Worm (Caenorhabditis elegans) whole organism, late embryonic: ENCODE measurements around the gene islo-1.

Experiments used
- C08G9.2 ChIP-seq: sonication (generic microtip); optimal IDR thresholded peaks from 2 replicates; lab custom pipeline; 2016; ENCODE audit warnings: mild to moderate bottlenecking, missing genetic modification characterization, moderate library complexity, missing compliant biosample characterization
- F13H6.1 ChIP-seq: sonication (generic microtip); optimal IDR thresholded peaks from 2 replicates; lab custom pipeline; 2016; ENCODE audit warnings: missing genetic modification characterization, missing compliant biosample characterization
- K02D7.2 ChIP-seq: sonication (generic microtip); optimal IDR thresholded peaks from 2 replicates; lab custom pipeline; 2017; ENCODE audit warnings: mild to moderate bottlenecking, missing genetic modification characterization, missing compliant biosample characterization
- K09A11.1 ChIP-seq: sonication (generic microtip); optimal IDR thresholded peaks from 2 replicates; lab custom pipeline; 2017; ENCODE audit warnings: antibody characterized with exemption, mild to moderate bottlenecking, missing genetic modification characterization, missing compliant biosample characterization; ENCODE audit not compliant: insufficient read depth
- Y22D7AL.16 ChIP-seq: sonication (generic microtip); optimal IDR thresholded peaks from 2 replicates; lab custom pipeline; 2016; ENCODE audit warnings: missing genetic modification characterization, missing compliant biosample characterization
- ahr-1 ChIP-seq: sonication (generic microtip); optimal IDR thresholded peaks from 2 replicates; lab custom pipeline; 2016; ENCODE audit warnings: missing genetic modification characterization, missing compliant biosample characterization
- ama-1 ChIP-seq: fragments of 150-350 bp; optimal IDR thresholded peaks from 2 replicates; lab custom pipeline; 2014
- ceh-14 ChIP-seq: sonication (generic microtip); optimal IDR thresholded peaks from 2 replicates; lab custom pipeline; 2016; ENCODE audit warnings: missing genotype, missing genetic modification characterization, missing compliant biosample characterization
- ceh-2 ChIP-seq: sonication (generic microtip); optimal IDR thresholded peaks from 2 replicates; lab custom pipeline; 2016; ENCODE audit warnings: missing genotype, missing genetic modification characterization, missing compliant biosample characterization
- ceh-24 ChIP-seq: sonication (generic microtip); optimal IDR thresholded peaks from 2 replicates; lab custom pipeline; 2016; ENCODE audit warnings: mild to moderate bottlenecking, missing genetic modification characterization, missing compliant biosample characterization
- ceh-30 ChIP-seq: fragments of 150-350 bp; optimal IDR thresholded peaks from 2 replicates; lab custom pipeline; 2014; ENCODE audit warnings: missing biosample characterization, missing genetic modification characterization
- ceh-31 ChIP-seq: sonication (generic microtip); optimal IDR thresholded peaks from 2 replicates; lab custom pipeline; 2016; ENCODE audit warnings: missing genetic modification characterization, missing compliant biosample characterization
- ceh-45 ChIP-seq: fragments of 200-800 bp; sonication (Bioruptor generic); IDR thresholded peaks from 2 replicates; pipeline ENCODE4 v1.3.6; 2022; ENCODE audit warnings: missing genetic modification reagents, missing genetic modification characterization, missing compliant biosample characterization
- ceh-48 ChIP-seq: sonication (generic microtip); optimal IDR thresholded peaks from 2 replicates; lab custom pipeline; 2016; ENCODE audit warnings: missing genetic modification characterization, inconsistent platforms, missing compliant biosample characterization
- ceh-6 ChIP-seq: fragments of 200-800 bp; sonication (Bioruptor generic); optimal IDR thresholded peaks from 2 replicates; lab custom pipeline; 2018; ENCODE audit warnings: mild to moderate bottlenecking, missing genetic modification characterization, missing compliant biosample characterization
- ceh-9 ChIP-seq: sonication (generic microtip); optimal IDR thresholded peaks from 2 replicates; lab custom pipeline; 2016; ENCODE audit warnings: mild to moderate bottlenecking, missing genetic modification characterization, inconsistent platforms, missing compliant biosample characterization
- che-1 ChIP-seq: sonication (generic microtip); optimal IDR thresholded peaks from 2 replicates; lab custom pipeline; 2016; ENCODE audit warnings: mild to moderate bottlenecking, missing genetic modification characterization, missing compliant biosample characterization
- dmd-4 ChIP-seq: sonication (generic microtip); optimal IDR thresholded peaks from 2 replicates; lab custom pipeline; 2016; ENCODE audit warnings: borderline replicate concordance, missing genetic modification characterization, missing compliant biosample characterization
- dve-1 ChIP-seq: sonication (generic microtip); optimal IDR thresholded peaks from 2 replicates; lab custom pipeline; 2017; ENCODE audit warnings: antibody characterized with exemption, mild to moderate bottlenecking, missing genetic modification characterization, missing compliant biosample characterization
- elt-4 ChIP-seq: sonication (generic microtip); optimal IDR thresholded peaks from 2 replicates; lab custom pipeline; 2016; ENCODE audit warnings: missing genetic modification characterization, missing compliant biosample characterization
- eyg-1 ChIP-seq: sonication (generic microtip); optimal IDR thresholded peaks from 2 replicates; lab custom pipeline; 2016; ENCODE audit warnings: missing genotype, missing genetic modification characterization, missing compliant biosample characterization
- fax-1 ChIP-seq: sonication (generic microtip); optimal IDR thresholded peaks from 2 replicates; lab custom pipeline; 2016; ENCODE audit warnings: missing genotype, missing genetic modification characterization, missing compliant biosample characterization
- fkh-10 ChIP-seq: fragments of 150-350 bp; optimal IDR thresholded peaks from 2 replicates; lab custom pipeline; 2014; ENCODE audit warnings: missing biosample characterization, missing genetic modification reagents, missing genetic modification characterization
- gmeb-2 ChIP-seq: sonication (generic microtip); optimal IDR thresholded peaks from 2 replicates; lab custom pipeline; 2016; ENCODE audit warnings: missing genetic modification characterization, inconsistent platforms, missing compliant biosample characterization
- hlh-13 ChIP-seq: fragments of 200-800 bp; sonication (Bioruptor generic); optimal IDR thresholded peaks from 2 replicates; lab custom pipeline; 2018; ENCODE audit warnings: mild to moderate bottlenecking, missing genetic modification characterization, missing compliant biosample characterization
- hlh-15 ChIP-seq: sonication (generic microtip); optimal IDR thresholded peaks from 2 replicates; lab custom pipeline; 2016; ENCODE audit warnings: missing genetic modification characterization, missing compliant biosample characterization
- hlh-30 ChIP-seq: sonication (generic microtip); optimal IDR thresholded peaks from 2 replicates; lab custom pipeline; 2017; ENCODE audit warnings: antibody characterized with exemption, missing genetic modification characterization, missing compliant biosample characterization; ENCODE audit not compliant: insufficient read depth
- hlh-6 ChIP-seq: sonication (generic microtip); optimal IDR thresholded peaks from 2 replicates; lab custom pipeline; 2016; ENCODE audit warnings: missing genotype, missing genetic modification characterization, missing compliant biosample characterization
- lim-6 ChIP-seq: sonication (generic microtip); optimal IDR thresholded peaks from 2 replicates; lab custom pipeline; 2016; ENCODE audit warnings: missing genetic modification characterization, missing compliant biosample characterization
- lin-11 ChIP-seq: fragments of 200-800 bp; sonication (Bioruptor generic); optimal IDR thresholded peaks from 2 replicates; lab custom pipeline; 2018; ENCODE audit warnings: mild to moderate bottlenecking, missing genetic modification characterization, missing compliant biosample characterization
- mec-3 ChIP-seq: sonication (generic microtip); optimal IDR thresholded peaks from 2 replicates; lab custom pipeline; 2016; ENCODE audit warnings: borderline replicate concordance, missing genetic modification characterization, missing compliant biosample characterization
- nfya-1 ChIP-seq: sonication (generic microtip); optimal IDR thresholded peaks from 2 replicates; lab custom pipeline; 2017; ENCODE audit warnings: missing genetic modification characterization, mild to moderate bottlenecking, missing compliant biosample characterization, antibody characterized with exemption, moderate library complexity
- nhr-11 ChIP-seq: fragments of 150-350 bp; optimal IDR thresholded peaks from 2 replicates; lab custom pipeline; 2014; ENCODE audit warnings: missing biosample characterization, missing genetic modification characterization
- pat-9 ChIP-seq: fragments of 200-800 bp; sonication (Bioruptor generic); optimal IDR thresholded peaks from 2 replicates; lab custom pipeline; 2018; ENCODE audit warnings: mild to moderate bottlenecking, missing genetic modification characterization, moderate library complexity, missing compliant biosample characterization
- pha-2 ChIP-seq: sonication (generic microtip); optimal IDR thresholded peaks from 2 replicates; lab custom pipeline; 2017; ENCODE audit warnings: mild to moderate bottlenecking, missing genetic modification characterization, missing compliant biosample characterization
- pqm-1 ChIP-seq: sonication (generic microtip); optimal IDR thresholded peaks from 2 replicates; lab custom pipeline; 2016; ENCODE audit warnings: missing genetic modification characterization, missing compliant biosample characterization
- pros-1 ChIP-seq: fragments of 150-350 bp; optimal IDR thresholded peaks from 2 replicates; lab custom pipeline; 2014; ENCODE audit warnings: missing biosample characterization, missing genetic modification reagents, missing genetic modification characterization
- ref-2 ChIP-seq: sonication (generic microtip); optimal IDR thresholded peaks from 2 replicates; lab custom pipeline; 2016; ENCODE audit warnings: missing genetic modification characterization, missing compliant biosample characterization
- rnt-1 ChIP-seq: sonication (generic microtip); optimal IDR thresholded peaks from 2 replicates; lab custom pipeline; 2016; ENCODE audit warnings: missing genetic modification characterization, missing compliant biosample characterization
- sox-2 ChIP-seq: fragments of 200-800 bp; sonication (Bioruptor generic); IDR thresholded peaks from 2 replicates; pipeline ENCODE4 v1.3.6; 2022; ENCODE audit warnings: missing genetic modification reagents, missing genetic modification characterization, missing compliant biosample characterization
- syd-9 ChIP-seq: sonication (generic microtip); optimal IDR thresholded peaks from 2 replicates; lab custom pipeline; 2016; ENCODE audit warnings: mild to moderate bottlenecking, missing genetic modification characterization, moderate library complexity, missing compliant biosample characterization
- tbx-2 ChIP-seq: sonication (generic microtip); optimal IDR thresholded peaks from 2 replicates; lab custom pipeline; 2016; ENCODE audit warnings: missing genetic modification characterization, missing compliant biosample characterization
- tbx-7 ChIP-seq: sonication (generic microtip); optimal IDR thresholded peaks from 2 replicates; lab custom pipeline; 2016; ENCODE audit warnings: missing genotype, missing genetic modification characterization, missing compliant biosample characterization
- ttx-3 ChIP-seq: sonication (generic microtip); optimal IDR thresholded peaks from 2 replicates; lab custom pipeline; 2016; ENCODE audit warnings: missing genetic modification reagents, missing genetic modification characterization, missing compliant biosample characterization
- unc-3 ChIP-seq, 2 experiments: fragments of 200-800 bp in 1 of 2; sonication (Bioruptor generic) in 1 of 2; sonication (generic microtip) in 1 of 2; conservative IDR thresholded peaks in 1 of 2; optimal IDR thresholded peaks in 1 of 2; 2 replicates each; pipeline versions ENCODE4 v1.3.6 to Lab custom; 2016 to 2022; ENCODE audit warnings: missing compliant biosample characterization in 2 of 2, missing genetic modification characterization in 2 of 2, missing genetic modification reagents in 1 of 2
- unc-42 ChIP-seq: sonication (generic microtip); optimal IDR thresholded peaks from 2 replicates; lab custom pipeline; 2016; ENCODE audit warnings: missing genotype, missing genetic modification characterization, missing compliant biosample characterization
- unc-55 ChIP-seq: sonication (generic microtip); optimal IDR thresholded peaks from 2 replicates; lab custom pipeline; 2017; ENCODE audit warnings: missing biosample characterization, missing genetic modification reagents, missing genetic modification characterization
- unc-86 ChIP-seq: sonication (generic microtip); optimal IDR thresholded peaks from 2 replicates; lab custom pipeline; 2016; ENCODE audit warnings: missing genetic modification characterization, missing compliant biosample characterization
- zip-5 ChIP-seq: sonication (generic microtip); optimal IDR thresholded peaks from 2 replicates; lab custom pipeline; 2016; ENCODE audit warnings: missing genetic modification characterization, missing compliant biosample characterization
- ztf-16 ChIP-seq: sonication (generic microtip); optimal IDR thresholded peaks from 2 replicates; lab custom pipeline; 2017; ENCODE audit warnings: missing genetic modification characterization, missing compliant biosample characterization

Gene islo-1

DNA sequence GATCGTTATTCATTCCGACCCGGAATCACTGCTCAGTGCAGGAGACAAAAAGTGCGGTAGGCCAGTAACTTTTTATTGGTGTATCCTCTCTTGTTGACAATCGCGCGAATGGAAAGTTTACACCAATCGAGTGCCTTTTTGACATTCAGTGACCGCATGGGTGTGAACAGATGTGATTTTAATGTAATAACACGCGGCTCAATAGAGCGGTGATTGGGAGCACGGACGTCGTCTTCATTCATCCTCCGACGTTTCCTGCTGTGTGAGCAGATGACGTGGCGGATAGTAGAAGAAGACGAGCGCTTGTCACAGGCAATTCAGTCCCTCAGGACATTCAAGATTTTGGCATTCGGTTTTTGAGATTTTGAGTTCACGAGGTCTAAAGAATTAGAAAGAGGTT is 46.4 kb downstream of the islo-1 start:
- TF ChIP-seq unc-42 (tag; lab: Kevin White, UChicago) (peak; percentile 65), nfya-1 (tag; lab: Kevin White, UChicago) (peak; percentile 24), pqm-1 (no peak), ceh-31 (tag; lab: Kevin White, UChicago) (no peak), ref-2 (tag; lab: Kevin White, UChicago) (peak; percentile 14), ahr-1 (tag; lab: Kevin White, UChicago) (no peak)

DNA sequence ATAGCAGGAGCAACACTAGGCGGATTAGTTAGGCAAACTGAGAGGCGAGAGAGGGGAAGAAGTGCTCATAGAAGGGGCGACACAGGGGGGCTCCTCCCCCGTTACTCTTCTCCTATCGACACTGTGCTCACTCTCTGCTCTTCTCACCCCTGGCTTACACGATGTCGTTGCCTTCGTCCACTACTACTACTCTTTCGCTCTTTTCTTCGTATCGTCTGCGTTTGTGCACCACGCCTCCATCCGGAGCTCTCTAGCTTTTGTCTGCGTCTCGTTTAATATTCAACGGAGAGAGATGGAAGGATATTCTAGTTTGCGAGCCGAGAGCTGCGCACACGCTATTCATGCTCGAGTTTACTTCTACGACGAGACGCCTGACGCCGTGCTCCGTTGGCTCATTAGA is 47.1 kb downstream of the islo-1 start:
- TF ChIP-seq elt-4 (tag; lab: Kevin White, UChicago): peak; percentile 50
- no peak for TF ChIP-seq pha-2 (tag; lab: Kevin White, UChicago)
- TF ChIP-seq ttx-3 (tag; lab: Kevin White, UChicago): no peak
- TF ChIP-seq pros-1 (tag; lab: Kevin White, UChicago): peak; percentile 56
- TF ChIP-seq hlh-13 (GFP tag; lab: Kevin White, UChicago): no peak
- TF ChIP-seq ref-2 (tag; lab: Kevin White, UChicago): peak; percentile 63
- peak; percentile 85 for TF ChIP-seq ceh-31 (tag; lab: Kevin White, UChicago)
- TF ChIP-seq ztf-16: no peak
- TF ChIP-seq sox-2: no peak
- no peak for TF ChIP-seq K09A11.1 (tag; lab: Kevin White, UChicago)
- no peak for TF ChIP-seq fax-1
- TF ChIP-seq dmd-4 (tag; lab: Kevin White, UChicago): no peak
- no peak for TF ChIP-seq ceh-30 (tag; lab: Kevin White, UChicago)
- TF ChIP-seq gmeb-2 (tag; lab: Kevin White, UChicago): no peak
- peak; percentile 63 for TF ChIP-seq tbx-2 (tag; lab: Kevin White, UChicago)
- TF ChIP-seq pat-9 (tag; lab: Kevin White, UChicago): no peak
- TF ChIP-seq syd-9: peak; percentile 21
- no peak for TF ChIP-seq nhr-11 (tag; lab: Kevin White, UChicago)
- peak; percentile 19 for TF ChIP-seq hlh-6 (tag; lab: Kevin White, UChicago)
- TF ChIP-seq fkh-10 (GFP tag; lab: Kevin White, UChicago): no peak
- no peak for TF ChIP-seq hlh-15 (tag; lab: Kevin White, UChicago)
- peak; percentile 21 for TF ChIP-seq ceh-48 (tag; lab: Kevin White, UChicago)
- TF ChIP-seq C08G9.2 (tag; lab: Kevin White, UChicago): peak; percentile 13
- TF ChIP-seq Y22D7AL.16 (tag; lab: Kevin White, UChicago): no peak
- no peak for TF ChIP-seq unc-86 (tag; lab: Kevin White, UChicago)
- no peak for TF ChIP-seq eyg-1 (tag; lab: Kevin White, UChicago)
- no peak for TF ChIP-seq lin-11 (tag; lab: Kevin White, UChicago)
- TF ChIP-seq K02D7.2 (tag; lab: Kevin White, UChicago): no peak
- TF ChIP-seq lim-6 (tag; lab: Kevin White, UChicago): peak; percentile 19
- TF ChIP-seq ceh-9: no peak
- TF ChIP-seq ceh-2: peak; percentile 12
- TF ChIP-seq F13H6.1 (tag; lab: Kevin White, UChicago): peak; percentile 29
- no peak for TF ChIP-seq tbx-7 (tag; lab: Kevin White, UChicago)
- TF ChIP-seq ceh-45: no peak
- TF ChIP-seq zip-5 (tag; lab: Kevin White, UChicago): no peak
- TF ChIP-seq unc-42 (tag; lab: Kevin White, UChicago): peak; percentile 70
- TF ChIP-seq ceh-6 (GFP tag; lab: Kevin White, UChicago): no peak
- TF ChIP-seq unc-3 (GFP tag; conservative IDR thresholded peaks at IDR 0.05; lab: Robert Waterston, UW): no peak
- TF ChIP-seq unc-3 (tag; optimal IDR thresholded peaks at IDR 0.05; lab: Kevin White, UChicago): no peak
- TF ChIP-seq mec-3: peak; percentile 61
- peak; percentile 44 for TF ChIP-seq ceh-14 (tag; lab: Kevin White, UChicago)
- TF ChIP-seq hlh-30 (tag; lab: Kevin White, UChicago): no peak
- no peak for TF ChIP-seq rnt-1 (tag; lab: Kevin White, UChicago)
- TF ChIP-seq che-1: no peak
- peak; percentile 77 for TF ChIP-seq nfya-1 (tag; lab: Kevin White, UChicago)
- TF ChIP-seq ceh-24 (tag; lab: Kevin White, UChicago): no peak
- TF ChIP-seq dve-1: no peak
- TF ChIP-seq unc-55 (GFP tag; lab: Kevin White, UChicago): no peak
- no peak for TF ChIP-seq ama-1 (lab: Kevin White, UChicago)
